Worm (Caenorhabditis elegans): ENCODE results near the gene T05C12.8.

T05C12.8 gene

DNA sequence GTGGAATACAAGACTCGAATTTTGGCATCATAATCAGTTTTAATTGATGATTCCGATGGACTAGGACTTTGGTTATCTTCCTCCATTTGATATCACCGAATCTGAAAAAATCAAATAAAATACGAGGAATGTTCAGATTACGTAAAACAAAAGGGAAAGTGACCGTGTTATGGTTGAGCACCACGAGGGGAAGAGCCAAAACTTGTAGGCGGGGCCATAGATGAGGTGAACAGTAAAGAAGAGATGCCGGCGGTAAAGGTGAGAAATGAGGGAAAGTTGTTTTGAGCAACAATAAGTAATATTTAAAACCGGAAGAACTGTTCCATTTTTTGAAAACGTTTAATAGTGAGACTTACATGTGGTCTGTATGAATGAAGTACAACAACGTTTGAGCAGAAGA, 40.4 kb downstream of the T05C12.8 start, which contains the start of gene F10B5.3:
TSS of gene F10B5.3 (minus strand) at position 101 of the 400 bp plus-strand sequence.
- no peak for TF ChIP-seq unc-55 (GFP tag; optimal IDR thresholded peaks at IDR 0.05)

DNA sequence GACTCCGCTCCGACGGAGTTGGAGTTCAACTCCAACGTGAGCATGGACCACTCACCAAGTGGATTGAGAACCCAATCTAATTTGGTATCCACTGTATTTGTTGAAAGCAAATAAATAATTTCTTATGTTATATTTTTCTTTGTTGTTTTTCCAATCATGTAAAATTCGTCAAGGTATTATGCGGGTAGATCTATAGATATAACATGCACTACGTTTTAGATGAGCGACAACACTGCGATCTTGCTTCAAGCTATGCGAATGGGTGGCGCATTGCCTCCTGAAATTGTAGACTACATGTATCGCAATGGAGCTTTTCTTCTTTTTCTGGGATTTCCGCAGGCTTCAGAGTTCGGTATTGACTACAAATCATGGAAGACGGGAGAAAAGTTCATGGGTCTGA, 45.8 kb downstream of the T05C12.8 start, which contains the start of gene F10B5.2:
TSS of gene F10B5.2 (plus strand) at position 220 of the 400 bp plus-strand sequence.
- TF ChIP-seq mbf-1 (tag; optimal IDR thresholded peaks at IDR 0.05) (no peak), ceh-16 (tag; optimal IDR thresholded peaks at IDR 0.05) (no peak), nhr-129 (tag; optimal IDR thresholded peaks at IDR 0.05) (no peak), lin-13 (GFP tag; optimal IDR thresholded peaks at IDR 0.05) (no peak), nhr-21 (tag; optimal IDR thresholded peaks at IDR 0.05) (no peak)

DNA sequence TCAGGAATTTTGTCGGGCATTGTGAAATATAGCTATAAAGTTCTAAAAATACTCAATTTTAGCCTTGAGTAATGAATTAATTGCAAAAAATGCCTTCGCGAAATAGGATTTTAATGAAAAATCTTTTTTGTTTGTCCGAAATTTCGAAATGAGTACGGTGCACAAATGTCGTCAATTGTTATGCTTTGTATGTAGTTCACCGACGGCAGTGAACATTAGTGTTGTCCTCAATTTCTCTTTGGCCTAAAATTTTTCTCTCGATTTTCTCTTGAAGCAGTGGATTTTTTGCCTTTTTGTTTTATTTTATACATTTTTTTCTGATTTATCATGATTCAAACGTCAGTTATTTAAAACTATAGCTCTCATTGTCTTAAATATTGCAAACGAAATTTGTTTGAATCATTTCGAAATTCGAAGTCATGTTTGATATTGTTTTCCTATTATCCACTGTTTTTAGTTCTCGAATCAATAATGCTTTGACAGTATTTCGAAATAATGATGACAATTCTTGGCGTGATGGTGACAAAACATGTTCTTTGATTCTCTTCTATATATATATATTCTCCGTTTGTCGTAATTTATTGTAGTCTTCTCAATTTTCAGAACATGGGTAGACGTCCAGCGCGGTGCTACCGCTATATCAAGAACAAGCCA, 47.0 kb downstream of the T05C12.8 start, which contains the start of the genes ints-11 and rpl-10:
TSS of gene ints-11 (minus strand) at position 201 of the 654 bp plus-strand sequence.
TSS of gene rpl-10 (plus strand) at position 604 of the 654 bp plus-strand sequence.
- TF ChIP-seq nhr-129 (tag; optimal IDR thresholded peaks at IDR 0.05) (peak; percentile 69), alr-1 (tag; optimal IDR thresholded peaks at IDR 0.05) (no peak), mab-5 (tag; optimal IDR thresholded peaks at IDR 0.05) (no peak), nhr-25 (tag; optimal IDR thresholded peaks at IDR 0.05) (no peak), ceh-16 (tag; optimal IDR thresholded peaks at IDR 0.05) (no peak), crh-2 (tag; optimal IDR thresholded peaks at IDR 0.05) (peak; percentile 58), gmeb-1 (tag; optimal IDR thresholded peaks at IDR 0.05) (peak; percentile 56), unc-62 (GFP tag; optimal IDR thresholded peaks at IDR 0.05) (no peak), fos-1 (tag; optimal IDR thresholded peaks at IDR 0.05) (peak; percentile 42), nhr-6 (tag; optimal IDR thresholded peaks at IDR 0.05) (no peak), mdl-1 (tag; optimal IDR thresholded peaks at IDR 0.05) (no peak), skn-1 (tag; optimal IDR thresholded peaks at IDR 0.05) (peak; percentile 6), ceh-82 (tag; optimal IDR thresholded peaks at IDR 0.05) (no peak), C34F6.9 (tag; optimal IDR thresholded peaks at IDR 0.05) (peak; percentile 85), aly-2 (tag; optimal IDR thresholded peaks at IDR 0.05) (no peak), nhr-21 (tag; optimal IDR thresholded peaks at IDR 0.05) (no peak), mbf-1 (tag; optimal IDR thresholded peaks at IDR 0.05) (no peak), nhr-12 (tag; optimal IDR thresholded peaks at IDR 0.05) (no peak), ama-1 (optimal IDR thresholded peaks at IDR 0.05) (no peak), sma-9 (GFP tag; optimal IDR thresholded peaks at IDR 0.05) (no peak), sma-9 (tag; optimal IDR thresholded peaks at IDR 0.05) (no peak), snpc-4 (tag; optimal IDR thresholded peaks at IDR 0.05) (no peak), lin-13 (GFP tag; optimal IDR thresholded peaks at IDR 0.05) (peak; percentile 22), nhr-11 (tag; optimal IDR thresholded peaks at IDR 0.05) (no peak), dmd-4 (tag; optimal IDR thresholded peaks at IDR 0.05) (no peak), unc-39 (tag; optimal IDR thresholded peaks at IDR 0.05) (no peak), ztf-4 (tag; optimal IDR thresholded peaks at IDR 0.05) (no peak), ZK546.5 (tag; optimal IDR thresholded peaks at IDR 0.05) (no peak), elt-1 (tag; optimal IDR thresholded peaks at IDR 0.05) (no peak), unc-55 (GFP tag; optimal IDR thresholded peaks at IDR 0.05) (peak; percentile 85), Y55F3AM.14 (GFP tag; optimal IDR thresholded peaks at IDR 0.05) (no peak), sma-3 (GFP tag; optimal IDR thresholded peaks at IDR 0.05) (peak; percentile 43), lsy-2 (tag; optimal IDR thresholded peaks at IDR 0.05) (peak; percentile 65 to 97)

DNA sequence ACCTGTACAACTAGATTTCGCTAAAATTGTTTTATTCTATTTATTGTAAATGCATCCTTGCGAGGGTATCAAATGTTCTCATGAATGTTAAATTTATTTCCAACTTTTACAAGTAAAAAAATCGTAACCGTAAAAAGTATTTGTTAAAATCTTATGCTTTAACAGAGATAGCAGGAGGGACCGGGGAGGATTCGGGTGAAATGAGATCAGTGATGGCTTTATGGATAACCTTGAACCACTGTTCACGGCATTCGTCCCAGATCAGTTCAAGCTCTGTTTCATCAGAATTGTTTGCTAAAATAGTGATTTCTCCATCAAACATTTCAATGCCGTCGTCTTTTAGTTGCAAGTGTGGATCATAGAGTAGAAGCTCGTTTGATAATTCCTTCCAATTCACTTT, 49.2 kb downstream of the T05C12.8 start:
- no peak for TF ChIP-seq nhr-21 (tag; optimal IDR thresholded peaks at IDR 0.05)
- no peak for TF ChIP-seq lin-11 (tag; optimal IDR thresholded peaks at IDR 0.05)
- no peak for TF ChIP-seq nhr-25 (tag; optimal IDR thresholded peaks at IDR 0.05)
- no peak for TF ChIP-seq elt-1 (tag; optimal IDR thresholded peaks at IDR 0.05)
- TF ChIP-seq sem-4 (tag; optimal IDR thresholded peaks at IDR 0.05): no peak
- TF ChIP-seq F13H6.1 (tag; optimal IDR thresholded peaks at IDR 0.05): no peak
- no peak for TF ChIP-seq unc-55 (GFP tag; optimal IDR thresholded peaks at IDR 0.05)
- TF ChIP-seq peb-1 (tag; optimal IDR thresholded peaks at IDR 0.05): no peak
- TF ChIP-seq aly-2 (tag; optimal IDR thresholded peaks at IDR 0.05): no peak
- no peak for TF ChIP-seq lin-13 (GFP tag; optimal IDR thresholded peaks at IDR 0.05)
- no peak for TF ChIP-seq nhr-6 (tag; optimal IDR thresholded peaks at IDR 0.05)
- no peak for TF ChIP-seq nhr-10 (tag; optimal IDR thresholded peaks at IDR 0.05)
- TF ChIP-seq elt-3 (tag; optimal IDR thresholded peaks at IDR 0.05): no peak
- TF ChIP-seq ZK546.5 (tag; optimal IDR thresholded peaks at IDR 0.05): no peak
